Fruit fly (Drosophila melanogaster) Kc167 (cell line): ENCODE results near the gene CG11360.

Experiments
- insv ChIP-seq: fragments of >200 bp; optimal IDR thresholded peaks from 3 replicates; lab custom pipeline; 2018; ENCODE audit warnings: missing external identifiers
- psq ChIP-seq: fragments of >200 bp; optimal IDR thresholded peaks from 2 replicates; lab custom pipeline; 2017; ENCODE audit warnings: missing external identifiers
- ttk ChIP-seq: sonication (Bioruptor generic); optimal IDR thresholded peaks from 2 replicates; lab custom pipeline; 2017; ENCODE audit warnings: missing external identifiers

- no peak for TF ChIP-seq psq (lab: Kevin White, UChicago)
- no peak for TF ChIP-seq insv
- TF ChIP-seq ttk (lab: Kevin White, UChicago), result no peak
Measured at dm6 chr4:629391-629790, 41.6 kb upstream of the CG11360 start, which contains the start of gene Gat.
